Fruit fly (Drosophila melanogaster) whole organism, embryonic: ENCODE measurements around the gene CG7213.

Source experiments
- CG14860 ChIP-seq: fragments of 200-800 bp; sonication (Bioruptor generic); IDR thresholded peaks from 3 replicates; pipeline ENCODE4 v1.3.6; 2022; ENCODE audit warnings: missing biosample characterization, missing genetic modification characterization; ENCODE audit not compliant: partially characterized antibody
- CG1647 ChIP-seq: fragments of 200-800 bp; sonication (Bioruptor generic); optimal IDR thresholded peaks from 3 replicates; lab custom pipeline; 2016; ENCODE audit warnings: missing biosample characterization, missing genetic modification characterization
- MBD-R2 ChIP-seq: fragments of 200-800 bp; sonication (Bioruptor generic); IDR thresholded peaks from 2 replicates; pipeline ENCODE4 v1.3.6; 2022; ENCODE audit warnings: missing biosample characterization, missing genetic modification characterization
- cas ChIP-seq: fragments of 200-800 bp; sonication (Bioruptor generic); IDR thresholded peaks from 2 replicates; pipeline ENCODE4 v1.3.6; 2022; ENCODE audit warnings: missing biosample characterization, missing genetic modification characterization
- lov ChIP-seq, 2 experiments: fragments of 200-800 bp in 1 of 2; fragments of >200 bp in 1 of 2; sonication (Bioruptor generic) in 1 of 2; IDR thresholded peaks in 1 of 2; optimal IDR thresholded peaks in 1 of 2; 2 replicates in 1 of 2; 3 replicates in 1 of 2; pipeline versions ENCODE4 v1.3.6 to Lab custom; 2017 to 2022; ENCODE audit warnings: missing biosample characterization in 1 of 2, missing genetic modification characterization in 1 of 2
- onecut ChIP-seq: fragments of 200-800 bp; sonication (Bioruptor generic); IDR thresholded peaks from 2 replicates; pipeline ENCODE4 v1.3.6; 2022; ENCODE audit warnings: missing biosample characterization, missing genetic modification characterization
- p53 ChIP-seq: fragments of 200-800 bp; sonication (Bioruptor generic); optimal IDR thresholded peaks from 2 replicates; lab custom pipeline; 2016; ENCODE audit warnings: missing biosample characterization, missing genetic modification characterization
- trem ChIP-seq: fragments of 200-800 bp; optimal IDR thresholded peaks from 3 replicates; lab custom pipeline; 2019; ENCODE audit warnings: missing biosample characterization, mild to moderate bottlenecking, missing genetic modification characterization, moderate library complexity

- TF ChIP-seq CG1647 (no peak), onecut (GFP tag; lab: Robert Waterston, UW) (no peak), trem (tag; lab: Kevin White, UChicago) (no peak), cas (GFP tag; lab: Robert Waterston, UW) (no peak), MBD-R2 (GFP tag; lab: Robert Waterston, UW) (no peak), p53 (GFP tag; lab: Kevin White, UChicago) (no peak), lov (optimal IDR thresholded peaks at IDR 0.05; lab: Kevin White, UChicago) (no peak), lov (GFP tag; IDR thresholded peaks at IDR 0.05; lab: Robert Waterston, UW) (no peak), CG14860 (GFP tag; lab: Robert Waterston, UW) (no peak)
Measured at dm6 chr3L:8210596-8210995, 29.8 kb downstream of the CG7213 start, which contains the start of gene tut.
